Worm (Caenorhabditis elegans) whole organism, L3 larva: ENCODE results near the gene sax-2.

Experiments
- R02D3.7 ChIP-seq: fragments of 150-350 bp; optimal IDR thresholded peaks from 2 replicates; lab custom pipeline; 2014; ENCODE audit warnings: missing biosample characterization, missing genetic modification characterization
- ZK546.5 ChIP-seq: sonication (generic microtip); optimal IDR thresholded peaks from 2 replicates; lab custom pipeline; 2017; ENCODE audit warnings: missing biosample characterization, missing genetic modification characterization
- ceh-82 ChIP-seq: fragments of 150-350 bp; optimal IDR thresholded peaks from 2 replicates; lab custom pipeline; 2014; ENCODE audit warnings: missing biosample characterization, missing genetic modification characterization
- egl-27 ChIP-seq: sonication (generic microtip); optimal IDR thresholded peaks from 4 replicates; lab custom pipeline; 2017; ENCODE audit warnings: missing biosample characterization, missing genetic modification reagents, missing genetic modification characterization
- elt-3 ChIP-seq, 3 experiments: fragments of 150-350 bp in 1 of 3; sonication (generic microtip) in 2 of 3; optimal IDR thresholded peaks; 2 replicates in 2 of 3; 4 replicates in 1 of 3; lab custom pipeline; 2014 to 2017; ENCODE audit warnings: missing biosample characterization in 3 of 3, missing genetic modification characterization in 3 of 3
- fos-1 ChIP-seq: fragments of 150-350 bp; optimal IDR thresholded peaks from 2 replicates; lab custom pipeline; 2014; ENCODE audit warnings: missing biosample characterization, missing genetic modification characterization
- lin-39 ChIP-seq: fragments of 150-350 bp; optimal IDR thresholded peaks from 2 replicates; lab custom pipeline; 2018; ENCODE audit warnings: missing biosample characterization, missing genetic modification reagents, missing genetic modification characterization
- nhr-11 ChIP-seq: fragments of 150-350 bp; optimal IDR thresholded peaks from 2 replicates; lab custom pipeline; 2014; ENCODE audit warnings: missing biosample characterization, missing genetic modification characterization
- nhr-12 ChIP-seq: fragments of 150-350 bp; optimal IDR thresholded peaks from 2 replicates; lab custom pipeline; 2014; ENCODE audit warnings: missing biosample characterization, missing genetic modification characterization
- pha-4 ChIP-seq: fragments of 150-350 bp; optimal IDR thresholded peaks from 2 replicates; lab custom pipeline; 2014; ENCODE audit warnings: missing biosample characterization, missing genetic modification reagents, missing genetic modification characterization
- pqm-1 ChIP-seq: fragments of 150-350 bp; optimal IDR thresholded peaks from 2 replicates; lab custom pipeline; 2017; ENCODE audit warnings: missing biosample characterization, missing genetic modification characterization, inconsistent platforms
- skn-1 ChIP-seq: fragments of 150-350 bp; optimal IDR thresholded peaks from 2 replicates; lab custom pipeline; 2014; ENCODE audit warnings: missing biosample characterization, missing genetic modification characterization

ce11 chrIII:5089489-5089888 is 20.0 kb upstream of the sax-2 start:
- no peak for TF ChIP-seq fos-1 (tag; lab: Kevin White, UChicago)
- TF ChIP-seq ceh-82 (tag; lab: Kevin White, UChicago), result no peak
- no peak for TF ChIP-seq skn-1 (tag; lab: Kevin White, UChicago)
- no peak for TF ChIP-seq pqm-1 (tag; lab: Kevin White, UChicago)
- TF ChIP-seq nhr-11 (tag; lab: Kevin White, UChicago), result no peak
- TF ChIP-seq ZK546.5 (tag; lab: Kevin White, UChicago), result no peak
- TF ChIP-seq pha-4, result no peak
- TF ChIP-seq elt-3 (tag; optimal IDR thresholded peaks at IDR 0.05; lab: Kevin White, UChicago), result no peak
- no peak for TF ChIP-seq lin-39 (tag; lab: Kevin White, UChicago)
- no peak for TF ChIP-seq nhr-12 (tag; lab: Kevin White, UChicago)
- no peak for TF ChIP-seq R02D3.7 (tag; lab: Kevin White, UChicago)
- TF ChIP-seq egl-27 (tag; lab: Kevin White, UChicago), result no peak
